ENCODE assay signal across 1 fruit fly cellular context in genomic region chr3R:23425107-23425506, dm6.
TF ChIP-seq lines count a peak whose summit lies in the region.

No protein-coding gene starts in this region.

TF ChIP-seq in whole organism, prepupa, 60 proteins besides CTCF, POLR2A, EP300 and RAD21 (continued from another document):
- TF ChIP-seq CG8319 (GFP tag; optimal IDR thresholded peaks at IDR 0.05; lab: Kevin White, UChicago) (peak; percentile 2), esn (GFP tag; optimal IDR thresholded peaks at IDR 0.05; lab: Kevin White, UChicago) (peak; percentile 69), CG7368 (GFP tag; optimal IDR thresholded peaks at IDR 0.05; lab: Kevin White, UChicago) (no peak), CG8119 (GFP tag; IDR thresholded peaks at IDR 0.05; lab: Robert Waterston, UW) (no peak), salr (GFP tag; optimal IDR thresholded peaks at IDR 0.05; lab: Kevin White, UChicago) (no peak), Gug (GFP tag; IDR thresholded peaks at IDR 0.05; lab: Robert Waterston, UW) (no peak), pdm3 (GFP tag; optimal IDR thresholded peaks at IDR 0.05; lab: Kevin White, UChicago) (peak; percentile 2), spab (GFP tag; optimal IDR thresholded peaks at IDR 0.05; lab: Kevin White, UChicago) (no peak), eg (GFP tag; IDR thresholded peaks at IDR 0.05; lab: Robert Waterston, UW) (no peak), Hr4 (GFP tag; optimal IDR thresholded peaks at IDR 0.05; lab: Kevin White, UChicago) (no peak), CG31627 (GFP tag; optimal IDR thresholded peaks at IDR 0.05; lab: Kevin White, UChicago) (peak; percentile 58), Eip78C (GFP tag; lab: Kevin White, UChicago) (peak; percentile 79), Lpt (GFP tag; optimal IDR thresholded peaks at IDR 0.05; lab: Kevin White, UChicago) (no peak), CG6163 (GFP tag; IDR thresholded peaks at IDR 0.05; lab: Robert Waterston, UW) (no peak), net (GFP tag; optimal IDR thresholded peaks at IDR 0.05; lab: Kevin White, UChicago) (no peak), CG9139 (GFP tag; optimal IDR thresholded peaks at IDR 0.05; lab: Kevin White, UChicago) (no peak), CG16779 (tag; optimal IDR thresholded peaks at IDR 0.05; lab: Kevin White, UChicago) (no peak), CG15336 (GFP tag; IDR thresholded peaks at IDR 0.05; lab: Robert Waterston, UW) (no peak), cyc (GFP tag; optimal IDR thresholded peaks at IDR 0.05; lab: Kevin White, UChicago) (peak; percentile 53), CG34406 (GFP tag; optimal IDR thresholded peaks at IDR 0.05; lab: Kevin White, UChicago) (peak; percentile 24), achi (GFP tag; optimal IDR thresholded peaks at IDR 0.05; lab: Kevin White, UChicago) (peak; percentile 3), dac (GFP tag; optimal IDR thresholded peaks at IDR 0.05; lab: Kevin White, UChicago) (no peak), CG32006 (GFP tag; optimal IDR thresholded peaks at IDR 0.05; lab: Kevin White, UChicago) (no peak), CG10669 (GFP tag; optimal IDR thresholded peaks at IDR 0.05; lab: Kevin White, UChicago) (no peak), fd59A (GFP tag; optimal IDR thresholded peaks at IDR 0.05; lab: Kevin White, UChicago) (no peak), CG10631 (GFP tag; optimal IDR thresholded peaks at IDR 0.05; lab: Kevin White, UChicago) (no peak), CG11294 (GFP tag; IDR thresholded peaks at IDR 0.05; lab: Robert Waterston, UW) (no peak), lz (GFP tag; optimal IDR thresholded peaks at IDR 0.05; lab: Kevin White, UChicago) (peak; percentile 60), Met (GFP tag; optimal IDR thresholded peaks at IDR 0.05; lab: Kevin White, UChicago) (peak; percentile 67)
